Fruit fly (Drosophila melanogaster) whole organism, larva: ENCODE results near the gene Xrcc2.

ENCODE experiments used
- noc ChIP-seq: fragments of 200-800 bp; sonication (Bioruptor generic); optimal IDR thresholded peaks from 3 replicates; lab custom pipeline; 2019; ENCODE audit warnings: missing biosample characterization, mild to moderate bottlenecking, missing genetic modification characterization, moderate library complexity

Xrcc2 gene

DNA sequence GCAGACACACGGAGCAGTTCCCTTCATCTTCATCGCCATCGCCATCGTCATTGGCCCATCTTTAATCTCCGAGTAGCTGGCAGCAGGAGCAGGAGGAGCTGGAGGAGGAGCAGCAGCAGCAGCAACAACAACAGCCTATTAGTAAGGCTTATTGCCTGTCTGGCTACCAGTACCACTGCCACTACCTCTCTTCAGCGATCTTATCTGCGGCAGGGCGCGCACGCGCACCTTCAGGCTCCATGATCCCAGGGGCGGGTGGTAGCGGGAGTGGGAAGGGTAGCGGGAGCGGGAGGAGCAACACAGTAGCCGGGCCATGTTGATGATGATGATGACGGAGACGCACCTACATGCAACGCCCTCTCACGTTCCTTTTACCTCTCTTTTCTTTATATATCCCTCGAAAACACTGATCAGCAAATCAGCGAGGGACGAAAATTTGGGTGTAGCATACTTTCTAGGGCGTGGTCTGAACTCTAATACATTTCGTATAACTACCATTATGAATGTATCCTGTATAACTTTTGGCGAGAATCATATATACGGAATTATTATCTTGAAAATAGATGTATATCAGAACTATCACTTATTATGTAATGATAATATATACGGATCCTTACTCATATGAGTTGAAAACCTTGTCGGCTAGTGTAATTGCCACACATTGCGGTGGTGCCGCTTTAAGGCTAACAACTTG lies 37.3 kb downstream of the Xrcc2 start:
- TF ChIP-seq noc (tag; lab: Kevin White, UChicago): no peak

DNA sequence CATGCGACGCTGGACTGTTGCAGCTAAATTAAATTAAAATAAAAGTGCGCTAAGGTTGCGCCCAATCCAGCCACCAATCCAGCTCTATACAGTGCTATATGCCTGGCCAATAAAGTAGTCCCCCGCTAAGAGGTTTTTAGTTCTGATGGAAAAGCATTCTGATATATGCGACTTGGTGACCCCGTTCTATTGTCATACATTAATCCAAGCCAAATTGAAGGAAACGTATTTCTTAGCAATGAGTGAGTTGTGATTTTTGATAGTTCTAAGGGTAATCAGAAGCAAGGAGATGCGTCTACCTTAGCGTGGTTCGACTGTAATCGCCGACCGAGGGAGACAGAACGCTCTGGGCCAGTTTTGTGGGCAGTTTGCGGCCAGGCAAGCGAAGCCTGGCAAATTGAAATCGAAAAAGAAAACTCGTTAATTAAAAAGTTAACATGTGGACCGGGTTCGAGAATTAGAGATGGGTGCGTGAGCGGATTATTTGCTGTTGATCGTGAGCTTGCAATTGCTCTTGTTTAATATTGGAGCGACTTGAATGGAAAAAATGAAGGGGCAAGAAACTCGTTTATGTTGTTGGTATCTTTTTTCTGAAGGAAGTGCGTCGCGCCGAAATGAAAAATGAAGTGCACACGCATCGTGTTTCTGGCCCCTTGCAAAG lies 38.4 kb downstream of the Xrcc2 start:
- no peak for TF ChIP-seq noc (tag; lab: Kevin White, UChicago)

DNA sequence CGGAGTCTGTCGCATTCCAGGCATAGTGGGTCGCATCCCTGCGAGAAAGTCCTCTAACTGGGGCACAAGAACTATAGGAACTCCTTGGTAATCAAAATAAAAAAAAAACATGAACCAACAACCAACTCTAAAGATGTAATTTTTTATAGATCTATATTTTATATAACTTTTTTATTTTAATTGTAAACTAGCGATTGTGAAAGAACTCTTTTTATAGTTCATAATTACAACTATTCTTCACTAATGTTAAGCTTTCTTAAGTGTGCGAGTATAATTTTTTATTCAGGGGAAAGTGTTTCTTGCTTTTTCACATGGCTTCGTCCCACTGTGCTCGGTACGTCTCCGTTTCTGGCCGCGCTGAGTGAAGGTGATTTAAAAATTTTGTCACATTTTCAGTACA lies 40.3 kb downstream of the Xrcc2 start:
- no peak for TF ChIP-seq noc (tag; lab: Kevin White, UChicago)

DNA sequence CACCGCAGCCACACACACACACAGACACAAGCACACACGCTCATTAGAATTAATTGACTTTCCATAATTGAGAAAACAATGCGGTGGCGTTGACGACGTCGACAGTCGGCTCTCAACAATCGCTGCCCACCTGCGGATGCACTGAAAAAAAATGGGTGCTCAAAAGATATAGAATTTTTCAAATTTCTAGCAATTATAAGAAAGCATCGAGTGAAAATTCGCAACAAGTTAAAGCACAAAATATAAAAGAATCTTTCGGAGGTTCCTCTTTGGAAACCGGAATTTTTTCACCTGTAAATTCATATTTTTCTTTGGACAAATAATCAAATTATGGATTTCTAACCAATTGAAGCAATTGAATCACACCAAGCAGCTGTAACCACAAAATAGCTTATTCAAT lies 42.0 kb downstream of the Xrcc2 start:
- TF ChIP-seq noc (tag; lab: Kevin White, UChicago): no peak

DNA sequence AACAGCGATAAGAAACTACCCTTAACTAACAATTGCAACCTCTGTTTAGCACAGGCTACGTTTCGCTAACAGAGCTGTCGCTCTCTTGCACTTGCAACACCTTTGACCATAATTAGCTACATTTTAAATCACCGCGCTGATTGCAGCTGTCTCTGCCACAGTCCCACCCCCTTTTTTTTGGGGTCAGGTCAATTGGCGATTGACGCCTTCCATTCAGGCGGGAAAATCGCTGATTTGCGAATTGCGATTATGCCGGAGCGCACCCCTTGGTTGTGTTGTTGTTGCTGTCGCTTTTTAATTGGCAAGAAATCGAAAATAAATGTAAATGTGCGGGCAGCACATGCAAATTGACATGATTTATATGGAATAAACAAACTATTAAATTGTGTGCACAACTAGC lies 43.4 kb downstream of the Xrcc2 start:
- TF ChIP-seq noc (tag; lab: Kevin White, UChicago): no peak

DNA sequence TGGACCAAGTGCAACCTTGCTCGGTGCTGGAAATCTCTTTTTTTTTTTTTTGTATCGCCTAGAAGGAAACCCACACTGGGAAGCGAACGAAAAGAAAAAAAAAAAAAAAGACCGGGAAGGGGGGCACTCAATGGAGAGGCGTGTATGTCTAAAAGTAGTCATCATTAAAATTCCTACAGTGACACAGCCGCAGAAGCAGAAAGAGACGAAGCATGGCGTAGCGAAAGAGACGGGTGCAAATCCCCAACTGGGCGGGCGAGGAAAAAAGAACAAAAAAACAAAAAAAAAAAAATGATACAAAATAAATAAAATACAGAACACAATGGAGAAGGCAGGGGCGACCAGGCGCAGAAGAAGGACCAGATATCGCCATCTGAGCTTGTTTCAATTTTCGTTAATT lies 44.8 kb downstream of the Xrcc2 start:
- TF ChIP-seq noc (tag; lab: Kevin White, UChicago): no peak

DNA sequence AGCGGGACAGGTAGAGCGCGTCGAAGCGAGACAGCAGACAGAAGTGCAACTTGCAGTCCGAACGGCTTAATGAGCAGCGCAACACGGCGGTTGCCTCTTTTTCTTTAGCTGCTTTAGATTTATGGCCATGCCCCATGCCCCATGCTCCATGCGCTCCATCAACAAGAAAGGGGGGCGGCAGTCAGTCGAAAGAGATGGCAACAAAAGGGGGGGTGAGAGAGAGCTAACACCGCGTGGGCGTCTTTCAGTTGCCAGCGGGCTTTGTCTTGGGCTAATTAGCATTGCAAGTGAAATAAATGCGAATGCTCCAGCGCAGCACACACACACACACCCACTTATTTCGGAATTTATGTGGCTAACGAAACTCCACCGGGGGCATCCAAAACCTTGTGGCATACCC lies 45.2 kb downstream of the Xrcc2 start:
- no peak for TF ChIP-seq noc (tag; lab: Kevin White, UChicago)

DNA sequence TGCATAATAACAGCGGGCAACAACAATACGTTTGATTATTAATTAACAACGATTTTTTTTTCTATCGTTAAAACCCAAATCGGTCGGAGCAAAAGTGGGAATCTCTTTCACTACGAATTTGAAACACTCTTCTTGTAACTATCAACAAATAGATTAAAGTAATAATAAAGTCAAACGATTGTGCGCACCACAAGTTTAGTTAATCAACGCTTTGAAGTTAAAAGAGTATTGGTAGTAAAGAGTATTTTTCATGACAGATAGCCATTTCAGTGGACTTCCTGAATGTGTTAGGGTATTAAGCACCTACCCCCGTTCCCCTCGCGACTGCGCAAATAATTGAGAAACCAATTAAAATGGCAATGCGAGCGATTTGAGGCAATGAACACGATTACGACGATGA lies 46.9 kb downstream of the Xrcc2 start:
- peak; percentile 91 for TF ChIP-seq noc (tag; lab: Kevin White, UChicago)

DNA sequence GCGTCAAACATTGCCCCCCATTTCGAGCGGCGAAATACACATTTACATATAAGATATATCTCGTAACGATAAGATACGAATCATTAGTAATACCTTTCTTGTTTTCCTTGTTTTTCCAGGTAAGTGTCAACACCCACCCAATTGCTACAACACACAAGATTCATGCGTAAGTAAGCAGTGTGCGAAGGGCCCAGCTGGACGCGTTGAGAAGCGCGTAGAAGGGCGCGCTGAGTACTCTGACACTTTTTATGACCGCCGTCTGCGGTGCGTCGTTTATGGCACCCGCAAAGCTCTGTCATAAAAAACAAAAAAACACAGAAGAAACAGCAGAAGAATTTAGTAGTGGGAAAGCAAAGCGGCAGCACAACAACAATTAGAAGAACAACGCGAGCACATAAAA lies 47.8 kb downstream of the Xrcc2 start:
- TF ChIP-seq noc (tag; lab: Kevin White, UChicago): no peak

DNA sequence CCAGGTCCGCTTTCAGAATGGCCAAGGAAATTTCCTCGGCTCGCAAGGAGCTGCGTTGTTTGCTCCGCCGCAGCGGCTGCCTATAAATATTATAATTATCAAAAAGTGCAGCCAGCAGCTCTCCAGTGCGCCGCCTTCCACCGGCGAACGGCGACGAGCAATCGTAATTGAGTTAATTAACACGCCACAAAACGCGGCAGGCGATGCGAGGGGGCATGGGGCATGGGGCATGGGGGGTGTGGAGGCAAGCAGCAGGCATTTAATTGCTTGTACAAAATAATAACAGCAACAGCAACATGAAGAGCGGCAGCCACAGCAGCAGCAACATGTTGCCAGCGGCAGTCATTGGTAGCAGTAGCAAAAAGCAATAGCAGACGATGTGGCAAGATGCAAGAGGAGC lies 50.8 kb downstream of the Xrcc2 start:
- no peak for TF ChIP-seq noc (tag; lab: Kevin White, UChicago)
